Fruit fly (Drosophila melanogaster) whole organism, embryonic: Measurements from ENCODE around the gene Cyt-c1L.
A peak's percentile ranks its signal among the peaks of the same experiment; 100 is the strongest.

Experiments used
- Abd-B ChIP-seq: fragments of 200-800 bp; sonication (Bioruptor generic); optimal IDR thresholded peaks from 2 replicates; lab custom pipeline; 2018; ENCODE audit warnings: missing biosample characterization, mild to moderate bottlenecking, missing genetic modification characterization, moderate library complexity
- CG10321 ChIP-seq: fragments of 200-800 bp; sonication (Bioruptor generic); IDR thresholded peaks from 2 replicates; pipeline ENCODE4 v1.3.6; 2022; ENCODE audit warnings: missing biosample characterization, missing genetic modification characterization
- CG13894 ChIP-seq: fragments of 200-800 bp; sonication (Bioruptor generic); optimal IDR thresholded peaks from 3 replicates; lab custom pipeline; 2018; ENCODE audit warnings: missing biosample characterization, mild to moderate bottlenecking, missing genetic modification characterization, moderate library complexity
- CG15479 ChIP-seq: fragments of 200-800 bp; sonication (Bioruptor generic); optimal IDR thresholded peaks from 3 replicates; lab custom pipeline; 2019; ENCODE audit warnings: missing biosample characterization, mild to moderate bottlenecking, missing genetic modification characterization, moderate library complexity
- CG16863 ChIP-seq: fragments of 200-800 bp; sonication (Bioruptor generic); optimal IDR thresholded peaks from 3 replicates; lab custom pipeline; 2016; ENCODE audit warnings: missing biosample characterization, missing genetic modification characterization
- CG31388 ChIP-seq: fragments of 200-800 bp; sonication (Bioruptor generic); optimal IDR thresholded peaks from 2 replicates; lab custom pipeline; 2016; ENCODE audit warnings: missing biosample characterization, missing genetic modification characterization
- CG31441 ChIP-seq: fragments of 200-800 bp; sonication (Bioruptor generic); IDR thresholded peaks from 2 replicates; pipeline ENCODE4 v1.3.6; 2022; ENCODE audit warnings: missing biosample characterization, missing genetic modification characterization
- CG32767 ChIP-seq: fragments of 200-800 bp; sonication (Bioruptor generic); IDR thresholded peaks from 2 replicates; pipeline ENCODE4 v1.3.6; 2022; ENCODE audit warnings: missing biosample characterization, missing genetic modification characterization
- CG3838 ChIP-seq: fragments of 200-800 bp; sonication (Bioruptor generic); optimal IDR thresholded peaks from 3 replicates; lab custom pipeline; 2016; ENCODE audit warnings: missing biosample characterization, missing genetic modification characterization
- CG3995 ChIP-seq: fragments of 200-800 bp; sonication (Bioruptor generic); optimal IDR thresholded peaks from 3 replicates; lab custom pipeline; 2016; ENCODE audit warnings: missing biosample characterization, missing genetic modification characterization
- CG42726 ChIP-seq: fragments of 200-800 bp; sonication (Bioruptor generic); IDR thresholded peaks from 2 replicates; pipeline ENCODE4 v1.3.6; 2022; ENCODE audit warnings: missing biosample characterization, missing genetic modification characterization; ENCODE audit not compliant: partially characterized antibody
- CG5953 ChIP-seq: fragments of 200-800 bp; sonication (Bioruptor generic); IDR thresholded peaks from 2 replicates; pipeline ENCODE4 v1.3.6; 2022; ENCODE audit warnings: missing biosample characterization, missing genetic modification characterization
- CG6683 ChIP-seq: fragments of 200-800 bp; sonication (Bioruptor generic); optimal IDR thresholded peaks from 2 replicates; lab custom pipeline; 2017; ENCODE audit warnings: missing biosample characterization, mild to moderate bottlenecking, missing genetic modification characterization, missing genetic modification reagents
- CG7745 ChIP-seq: fragments of 200-800 bp; sonication (Bioruptor generic); optimal IDR thresholded peaks from 2 replicates; lab custom pipeline; 2018; ENCODE audit warnings: missing biosample characterization, mild to moderate bottlenecking, missing genetic modification characterization, moderate library complexity
- CG7839 ChIP-seq: fragments of 200-800 bp; sonication (Bioruptor generic); optimal IDR thresholded peaks from 3 replicates; lab custom pipeline; 2018; ENCODE audit warnings: missing biosample characterization, mild to moderate bottlenecking, missing genetic modification characterization, moderate library complexity
- CG8478 ChIP-seq: fragments of >200 bp; optimal IDR thresholded peaks from 2 replicates; lab custom pipeline; 2018
- CG8765 ChIP-seq: fragments of 200-800 bp; sonication (Bioruptor generic); IDR thresholded peaks from 2 replicates; pipeline ENCODE4 v1.3.6; 2022; ENCODE audit warnings: missing biosample characterization, missing genetic modification characterization
- CG8924 ChIP-seq: fragments of 200-800 bp; optimal IDR thresholded peaks from 3 replicates; lab custom pipeline; 2019; ENCODE audit warnings: missing biosample characterization, mild to moderate bottlenecking, missing genetic modification characterization, moderate library complexity
- D19B ChIP-seq: fragments of 200-800 bp; sonication (Bioruptor generic); optimal IDR thresholded peaks from 2 replicates; lab custom pipeline; 2017; ENCODE audit warnings: missing biosample characterization, mild to moderate bottlenecking, missing genetic modification characterization
- Ets97D ChIP-seq: fragments of 200-800 bp; sonication (Bioruptor generic); optimal IDR thresholded peaks from 3 replicates; lab custom pipeline; 2016; ENCODE audit warnings: missing biosample characterization, missing genetic modification characterization
- Gug ChIP-seq: fragments of 200-800 bp; sonication (Bioruptor generic); IDR thresholded peaks from 4 replicates; pipeline ENCODE4 v1.3.6; 2022; ENCODE audit warnings: missing biosample characterization, missing genetic modification characterization
- H2.0 ChIP-seq: fragments of 200-800 bp; sonication (Bioruptor generic); IDR thresholded peaks from 2 replicates; pipeline ENCODE4 v1.3.6; 2022; ENCODE audit warnings: missing biosample characterization, missing genetic modification characterization
- Hand ChIP-seq: fragments of 200-800 bp; sonication (Bioruptor generic); optimal IDR thresholded peaks from 2 replicates; lab custom pipeline; 2017; ENCODE audit warnings: mild to moderate bottlenecking, missing biosample characterization, missing genetic modification reagents, missing genetic modification characterization
- Hr39 ChIP-seq: fragments of >200 bp; optimal IDR thresholded peaks from 2 replicates; lab custom pipeline; 2017
- Hsf ChIP-seq: fragments of 200-800 bp; sonication (Bioruptor generic); optimal IDR thresholded peaks from 3 replicates; lab custom pipeline; 2016; ENCODE audit warnings: missing biosample characterization, missing genetic modification characterization
- Lhr ChIP-seq: fragments of 200-800 bp; sonication (Bioruptor generic); optimal IDR thresholded peaks from 3 replicates; lab custom pipeline; 2017; ENCODE audit warnings: mild to moderate bottlenecking, missing biosample characterization, missing genetic modification reagents, missing genetic modification characterization
- MTF-1 ChIP-seq: fragments of 200-800 bp; sonication (Bioruptor generic); optimal IDR thresholded peaks from 2 replicates; lab custom pipeline; 2018; ENCODE audit warnings: missing biosample characterization, mild to moderate bottlenecking, missing genetic modification characterization, borderline replicate concordance
- Mad ChIP-seq: fragments of 200-800 bp; sonication (Bioruptor generic); optimal IDR thresholded peaks from 2 replicates; lab custom pipeline; 2016; ENCODE audit warnings: missing biosample characterization, missing genetic modification characterization
- Myb ChIP-seq: fragments of 200-800 bp; sonication (Bioruptor generic); optimal IDR thresholded peaks from 2 replicates; lab custom pipeline; 2016; ENCODE audit warnings: missing biosample characterization, missing genetic modification characterization
- NC2β ChIP-seq: fragments of 200-800 bp; sonication (Bioruptor generic); optimal IDR thresholded peaks from 2 replicates; lab custom pipeline; 2016; ENCODE audit warnings: missing biosample characterization, missing genetic modification characterization
- Nf-YC ChIP-seq: fragments of 200-800 bp; optimal IDR thresholded peaks from 3 replicates; lab custom pipeline; 2019; ENCODE audit warnings: missing biosample characterization, mild to moderate bottlenecking, missing genetic modification characterization, moderate library complexity
- Oli ChIP-seq: fragments of 200-800 bp; sonication (Bioruptor generic); optimal IDR thresholded peaks from 2 replicates; lab custom pipeline; 2018; ENCODE audit warnings: missing biosample characterization, mild to moderate bottlenecking, missing genetic modification characterization, moderate library complexity
- Opbp ChIP-seq: fragments of 200-800 bp; sonication (Bioruptor generic); IDR thresholded peaks from 3 replicates; pipeline ENCODE4 v1.3.6; 2022; ENCODE audit warnings: missing biosample characterization, missing genetic modification characterization; ENCODE audit not compliant: partially characterized antibody
- Ssrp ChIP-seq: fragments of 200-800 bp; sonication (Bioruptor generic); optimal IDR thresholded peaks from 2 replicates; lab custom pipeline; 2018; ENCODE audit warnings: missing biosample characterization, mild to moderate bottlenecking, missing genetic modification characterization, moderate library complexity
- Taf1 ChIP-seq: fragments of 200-800 bp; sonication (Bioruptor generic); IDR thresholded peaks from 2 replicates; pipeline ENCODE4 v1.3.6; 2022; ENCODE audit warnings: missing biosample characterization, missing genetic modification characterization
- abd-A ChIP-seq: fragments of 200-800 bp; sonication (Bioruptor generic); optimal IDR thresholded peaks from 3 replicates; lab custom pipeline; 2019; ENCODE audit warnings: missing biosample characterization, mild to moderate bottlenecking, missing genetic modification characterization, moderate library complexity
- ara ChIP-seq: fragments of 200-800 bp; sonication (Bioruptor generic); IDR thresholded peaks from 2 replicates; pipeline ENCODE4 v1.3.6; 2022; ENCODE audit warnings: missing biosample characterization, missing genetic modification characterization
- chn ChIP-seq: fragments of 200-800 bp; sonication (Bioruptor generic); optimal IDR thresholded peaks from 2 replicates; lab custom pipeline; 2016; ENCODE audit warnings: missing biosample characterization, missing genetic modification characterization
- ci ChIP-seq: fragments of 200-800 bp; sonication (Bioruptor generic); IDR thresholded peaks from 3 replicates; pipeline ENCODE4 v1.3.6; 2022; ENCODE audit warnings: missing biosample characterization, missing genetic modification characterization
- dimm ChIP-seq: fragments of 200-800 bp; sonication (Bioruptor generic); IDR thresholded peaks from 2 replicates; pipeline ENCODE4 v1.3.6; 2022; ENCODE audit warnings: missing biosample characterization, missing genetic modification characterization
- dmrt99B ChIP-seq: fragments of 200-800 bp; sonication (Bioruptor generic); optimal IDR thresholded peaks from 2 replicates; lab custom pipeline; 2018; ENCODE audit warnings: missing biosample characterization, mild to moderate bottlenecking, missing genetic modification characterization, moderate library complexity
- gcm2 ChIP-seq: fragments of 200-800 bp; sonication (Bioruptor generic); optimal IDR thresholded peaks from 2 replicates; lab custom pipeline; 2016; ENCODE audit warnings: missing biosample characterization, missing genetic modification characterization
- grau ChIP-seq: fragments of 200-800 bp; optimal IDR thresholded peaks from 3 replicates; lab custom pipeline; 2019; ENCODE audit warnings: missing biosample characterization, mild to moderate bottlenecking, missing genetic modification characterization, moderate library complexity
- hth ChIP-seq: fragments of >200 bp; optimal IDR thresholded peaks from 2 replicates; lab custom pipeline; 2017; ENCODE audit warnings: inconsistent platforms
- mld ChIP-seq: fragments of 200-800 bp; sonication (Bioruptor generic); IDR thresholded peaks from 3 replicates; pipeline ENCODE4 v1.3.6; 2022; ENCODE audit warnings: missing biosample characterization, missing genetic modification characterization; ENCODE audit not compliant: partially characterized antibody
- pnt ChIP-seq: fragments of 200-800 bp; sonication (Bioruptor generic); optimal IDR thresholded peaks from 3 replicates; lab custom pipeline; 2016; ENCODE audit warnings: missing biosample characterization, missing genetic modification characterization
- slbo ChIP-seq: fragments of 200-800 bp; sonication (Bioruptor generic); IDR thresholded peaks from 2 replicates; pipeline ENCODE4 v1.3.6; 2022; ENCODE audit warnings: missing biosample characterization, missing genetic modification characterization
- vfl ChIP-seq: fragments of 200-800 bp; sonication (Bioruptor generic); optimal IDR thresholded peaks from 2 replicates; lab custom pipeline; 2016; ENCODE audit warnings: missing biosample characterization, missing genetic modification characterization
- wdn ChIP-seq: fragments of 200-800 bp; sonication (Bioruptor generic); IDR thresholded peaks from 2 replicates; pipeline ENCODE4 v1.3.6; 2022; ENCODE audit warnings: missing biosample characterization, missing genetic modification characterization
- zfh1 ChIP-seq: fragments of 200-800 bp; sonication (Bioruptor generic); IDR thresholded peaks from 3 replicates; pipeline ENCODE4 v1.3.6; 2022; ENCODE audit warnings: missing biosample characterization, missing genetic modification characterization

Gene Cyt-c1L

DNA sequence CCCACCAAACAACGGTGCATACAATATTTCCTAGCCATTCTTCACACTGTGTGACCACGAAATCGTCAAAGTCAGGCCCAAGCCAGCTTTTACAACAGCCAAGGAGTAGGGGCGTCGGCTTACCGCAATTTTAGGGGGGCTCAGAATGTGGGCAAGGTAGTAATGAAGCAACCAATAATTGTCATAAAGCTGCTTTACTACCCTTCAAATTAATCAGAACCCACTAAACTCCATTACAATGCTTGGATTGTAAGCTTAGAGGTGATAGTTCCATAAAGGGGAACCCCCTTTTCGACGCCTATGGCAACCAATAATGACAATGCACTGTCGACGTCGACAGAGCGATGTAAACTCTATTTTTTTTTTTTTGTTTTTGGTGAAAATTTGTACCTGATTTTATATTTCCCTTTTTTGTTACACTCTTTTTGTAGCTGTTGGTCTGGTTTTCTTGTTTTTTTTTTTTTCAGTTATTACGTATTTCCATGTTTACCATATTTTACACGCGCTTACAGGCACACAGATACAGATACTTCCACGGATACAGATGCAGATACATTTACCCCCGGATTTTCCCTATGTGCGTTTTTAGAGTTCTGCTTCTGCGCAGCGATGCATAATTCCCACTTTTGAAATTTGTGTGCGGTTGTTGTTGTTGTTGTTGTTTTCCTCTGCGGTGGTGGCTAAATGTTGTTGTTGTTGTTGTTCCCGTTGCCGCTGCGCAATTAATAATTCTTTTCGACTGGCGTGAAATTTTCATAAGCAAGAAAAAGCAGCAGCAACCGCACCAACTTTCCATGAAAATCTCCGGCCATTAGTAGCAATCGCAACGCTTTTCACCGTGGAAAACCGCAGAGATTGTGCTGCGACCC lies 913 bp upstream of the Cyt-c1L start (continued):
- TF ChIP-seq CG10321 (GFP tag; lab: Robert Waterston, UW) (no peak), CG8765 (GFP tag; lab: Robert Waterston, UW) (no peak; the same call in 1 of the 2 replicates), CG7839 (tag; lab: Kevin White, UChicago) (peak; percentile 81), slbo (peak; percentile 51), CG15479 (no peak), abd-A (no peak), NC2β (GFP tag; lab: Kevin White, UChicago) (peak; percentile 68), gcm2 (GFP tag; lab: Kevin White, UChicago) (peak; percentile 33), Mad (GFP tag; lab: Kevin White, UChicago) (peak; percentile 45), CG3995 (no peak), CG13894 (tag; lab: Kevin White, UChicago) (no peak), CG6683 (GFP tag; lab: Kevin White, UChicago) (peak; percentile 23), CG7745 (no peak), CG5953 (GFP tag; lab: Robert Waterston, UW) (peak; percentile 52; the same call in 1 of the 2 replicates), CG42726 (GFP tag; lab: Robert Waterston, UW) (no peak), Hand (GFP tag; lab: Kevin White, UChicago) (no peak), Ssrp (peak; percentile 84), Myb (GFP tag; lab: Kevin White, UChicago) (peak; percentile 47), grau (tag; lab: Kevin White, UChicago) (peak; percentile 76), Abd-B (GFP tag; lab: Kevin White, UChicago) (peak; percentile 75), Hsf (GFP tag; lab: Kevin White, UChicago) (peak; percentile 66), ara (GFP tag; lab: Robert Waterston, UW) (peak; percentile 85), CG31441 (peak; percentile 88), dmrt99B (tag; lab: Kevin White, UChicago) (peak; percentile 88), CG16863 (peak; percentile 79), D19B (peak; percentile 6), dimm (GFP tag; lab: Robert Waterston, UW) (peak; percentile 60; the same call in 1 of the 2 replicates), Lhr (peak; percentile 56), Nf-YC (peak; percentile 39), zfh1 (peak; percentile 85), Taf1 (GFP tag; lab: Robert Waterston, UW) (no peak), vfl (GFP tag; lab: Kevin White, UChicago) (no peak), Opbp (GFP tag; lab: Robert Waterston, UW) (no peak), H2.0 (GFP tag; lab: Robert Waterston, UW) (peak; percentile 78), wdn (GFP tag; lab: Robert Waterston, UW) (peak; percentile 44; the same call in 1 of the 2 replicates), mld (no peak), CG8478 (lab: Kevin White, UChicago) (no peak), pnt (GFP tag; lab: Kevin White, UChicago) (peak; percentile 64), CG8924 (tag; lab: Kevin White, UChicago) (peak; percentile 77), MTF-1 (GFP tag; lab: Kevin White, UChicago) (no peak), Hr39 (lab: Kevin White, UChicago) (no peak), Oli (tag; lab: Kevin White, UChicago) (peak; percentile 84), CG31388 (GFP tag; lab: Kevin White, UChicago) (peak; percentile 30), CG32767 (GFP tag; lab: Robert Waterston, UW) (peak; percentile 65), ci (GFP tag; lab: Robert Waterston, UW) (peak; percentile 92), CG3838 (GFP tag; lab: Kevin White, UChicago) (no peak), Gug (peak; percentile 68), hth (lab: Kevin White, UChicago) (no peak), Ets97D (GFP tag; lab: Kevin White, UChicago) (peak; percentile 27), chn (GFP tag; lab: Kevin White, UChicago) (peak; percentile 73)
